Worm (Caenorhabditis elegans) whole organism, mixed stage, embryonic: Measurements from ENCODE around the gene sre-52.

Experiments used
- ces-1 ChIP-seq: fragments of 150-350 bp; optimal IDR thresholded peaks from 2 replicates; lab custom pipeline; 2014; ENCODE audit warnings: missing biosample characterization, missing genetic modification reagents, missing genetic modification characterization
- drap-1 ChIP-seq: fragments of 200-800 bp; sonication (Bioruptor generic); optimal IDR thresholded peaks from 3 replicates; lab custom pipeline; 2018; ENCODE audit warnings: mild to moderate bottlenecking, missing genetic modification characterization, missing compliant biosample characterization
- hlh-1 ChIP-seq: fragments of 150-350 bp; optimal IDR thresholded peaks from 2 replicates; lab custom pipeline; 2014; ENCODE audit warnings: missing biosample characterization, missing genetic modification reagents, missing genetic modification characterization
- lin-13 ChIP-seq: fragments of 150-350 bp; optimal IDR thresholded peaks from 2 replicates; lab custom pipeline; 2014; ENCODE audit warnings: missing biosample characterization, missing genetic modification characterization
- lsy-2 ChIP-seq: fragments of 150-350 bp; optimal IDR thresholded peaks from 2 replicates; lab custom pipeline; 2014; ENCODE audit warnings: missing biosample characterization, missing genetic modification characterization
- nhr-12 ChIP-seq: fragments of 150-350 bp; optimal IDR thresholded peaks from 2 replicates; lab custom pipeline; 2014; ENCODE audit warnings: missing biosample characterization, missing genetic modification characterization
- nhr-2 ChIP-seq: fragments of 150-350 bp; optimal IDR thresholded peaks from 2 replicates; lab custom pipeline; 2014; ENCODE audit warnings: missing biosample characterization, missing genetic modification characterization
- pha-4 ChIP-seq: fragments of 150-350 bp; optimal IDR thresholded peaks from 2 replicates; lab custom pipeline; 2018; ENCODE audit warnings: missing biosample characterization, missing genetic modification reagents, missing genetic modification characterization
- snpc-4 ChIP-seq: fragments of 150-350 bp; optimal IDR thresholded peaks from 2 replicates; lab custom pipeline; 2014; ENCODE audit warnings: missing biosample characterization, missing genetic modification characterization
- sptf-1 ChIP-seq: sonication (generic microtip); optimal IDR thresholded peaks from 2 replicates; lab custom pipeline; 2017; ENCODE audit warnings: mild to moderate bottlenecking, missing genetic modification characterization, moderate library complexity, missing compliant biosample characterization
- unc-62 ChIP-seq: fragments of 150-350 bp; optimal IDR thresholded peaks from 2 replicates; lab custom pipeline; 2014; ENCODE audit warnings: missing biosample characterization, missing genetic modification reagents, missing genetic modification characterization
- ztf-11 ChIP-seq: fragments of 150-350 bp; optimal IDR thresholded peaks from 2 replicates; lab custom pipeline; 2014; ENCODE audit warnings: missing biosample characterization, missing genetic modification characterization

ce11 chrII:12339152-12339551 lies 3.6 kb downstream of the sre-52 start:
- TF ChIP-seq lsy-2 = peak; percentile 87
- peak; percentile 95 for TF ChIP-seq ces-1 (GFP tag; lab: Kevin White, UChicago)
- TF ChIP-seq hlh-1 (tag; lab: Kevin White, UChicago) = no peak
- TF ChIP-seq ztf-11 (tag; lab: Kevin White, UChicago) = no peak
- TF ChIP-seq drap-1 (GFP tag; lab: Kevin White, UChicago) = no peak
- TF ChIP-seq nhr-2 (tag; lab: Kevin White, UChicago) = no peak
- peak; percentile 19 for TF ChIP-seq lin-13 (tag; lab: Kevin White, UChicago)
- TF ChIP-seq snpc-4 (tag; lab: Kevin White, UChicago) = no peak
- no peak for TF ChIP-seq unc-62
- TF ChIP-seq nhr-12 = no peak
- TF ChIP-seq pha-4 (tag; lab: Kevin White, UChicago) = peak; percentile 56
- peak; percentile 9 for TF ChIP-seq sptf-1 (tag; lab: Kevin White, UChicago)
